Worm (Caenorhabditis elegans): ENCODE measurements around the gene hlh-26.
A peak's percentile ranks its signal among the peaks of the same experiment; 100 is the strongest.

Gene hlh-26

DNA sequence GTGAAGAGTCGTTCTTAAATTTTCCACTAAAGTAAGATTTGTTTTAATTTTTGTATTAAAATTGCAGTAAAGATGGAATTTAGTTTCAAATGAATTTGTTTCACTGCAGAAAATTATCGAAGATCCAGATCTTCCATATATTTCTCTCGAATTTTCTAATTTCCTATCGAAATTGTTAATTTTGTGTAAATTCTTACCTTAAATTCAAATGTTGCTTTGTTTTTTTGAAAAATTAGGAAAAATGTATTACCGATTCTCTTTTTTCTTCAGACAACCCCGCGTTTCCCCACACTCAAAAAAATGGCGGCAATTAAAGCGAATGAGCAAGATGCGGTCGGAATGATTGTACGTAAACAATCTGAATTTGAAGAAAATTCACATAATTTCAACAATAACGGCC lies 16.2 kb upstream of the hlh-26 start, which contains the start of gene C17C3.6:
Gene C17C3.6, plus strand, starts transcription at position 301 of the 400 bp plus-strand sequence.
- no peak for TF ChIP-seq bed-2 (GFP tag; IDR thresholded peaks at IDR 0.05)
- no peak for TF ChIP-seq gei-17 (GFP tag; optimal IDR thresholded peaks at IDR 0.05)
- no peak for TF ChIP-seq athp-1 (tag; optimal IDR thresholded peaks at IDR 0.05)
- TF ChIP-seq Y53G8AR.9 (GFP tag; conservative IDR thresholded peaks at IDR 0.05): no peak
- TF ChIP-seq dpff-1 (tag; optimal IDR thresholded peaks at IDR 0.05): no peak
- no peak for TF ChIP-seq F52B5.7 (tag; optimal IDR thresholded peaks at IDR 0.05)
- no peak for TF ChIP-seq lsy-27 (tag; optimal IDR thresholded peaks at IDR 0.05; ENCODE audit: borderline replicate concordance, insufficient read depth)
- no peak for TF ChIP-seq F55B11.4 (tag; optimal IDR thresholded peaks at IDR 0.05; ENCODE audit: borderline replicate concordance, insufficient read depth)
- TF ChIP-seq ets-4 (GFP tag; optimal IDR thresholded peaks at IDR 0.05): no peak
- TF ChIP-seq snpc-4 (GFP tag; optimal IDR thresholded peaks at IDR 0.05): no peak
- TF ChIP-seq snpc-4 (tag; optimal IDR thresholded peaks at IDR 0.05): no peak
- no peak for TF ChIP-seq Y56A3A.18 (GFP tag; IDR thresholded peaks at IDR 0.05)
- no peak for TF ChIP-seq egl-44 (GFP tag; IDR thresholded peaks at IDR 0.05)
- no peak for TF ChIP-seq hrde-1 (tag; optimal IDR thresholded peaks at IDR 0.05; ENCODE audit: borderline replicate concordance)
- no peak for TF ChIP-seq chd-7 (tag; optimal IDR thresholded peaks at IDR 0.05)
- no peak for TF ChIP-seq nhr-179 (tag; optimal IDR thresholded peaks at IDR 0.05)
- no peak for TF ChIP-seq zfh-2 (GFP tag; conservative IDR thresholded peaks at IDR 0.05)
- no peak for TF ChIP-seq F33H1.4 (GFP tag; IDR thresholded peaks at IDR 0.05)
- TF ChIP-seq egl-18 (GFP tag; IDR thresholded peaks at IDR 0.05): no peak
- TF ChIP-seq F22D6.2 (tag; optimal IDR thresholded peaks at IDR 0.05): no peak
- TF ChIP-seq let-526 (GFP tag; IDR thresholded peaks at IDR 0.05): no peak

DNA sequence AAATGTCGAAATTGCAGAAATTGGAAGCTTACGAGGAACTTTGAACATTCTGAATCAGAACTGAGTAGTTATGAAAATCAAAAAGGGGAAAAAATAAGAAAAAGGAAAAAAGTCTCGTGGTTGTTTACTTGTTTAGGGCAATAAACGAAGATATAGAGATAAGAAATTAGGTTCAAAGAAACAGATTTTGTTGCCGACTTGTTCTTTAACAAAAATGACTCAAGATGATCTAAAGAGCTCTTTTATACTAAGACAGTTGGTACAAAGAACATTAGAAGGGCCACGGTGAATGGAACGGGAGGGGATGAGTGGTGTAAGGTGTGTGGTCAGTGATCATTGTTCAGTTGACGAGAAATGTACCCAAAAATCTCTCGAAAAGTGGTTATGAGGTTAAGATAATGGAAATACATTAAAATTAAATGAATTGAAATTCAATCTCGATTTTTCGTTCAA lies 13.9 kb upstream of the hlh-26 start, which contains the start of gene acdh-2:
Gene acdh-2, minus strand, starts transcription at position 51 of the 453 bp plus-strand sequence.
- TF ChIP-seq F22D6.2 (tag; optimal IDR thresholded peaks at IDR 0.05) (no peak), snpc-4 (GFP tag; optimal IDR thresholded peaks at IDR 0.05) (no peak), snpc-4 (tag; optimal IDR thresholded peaks at IDR 0.05) (peak in 2 of 4 experiments; percentile 3 to 50)

DNA sequence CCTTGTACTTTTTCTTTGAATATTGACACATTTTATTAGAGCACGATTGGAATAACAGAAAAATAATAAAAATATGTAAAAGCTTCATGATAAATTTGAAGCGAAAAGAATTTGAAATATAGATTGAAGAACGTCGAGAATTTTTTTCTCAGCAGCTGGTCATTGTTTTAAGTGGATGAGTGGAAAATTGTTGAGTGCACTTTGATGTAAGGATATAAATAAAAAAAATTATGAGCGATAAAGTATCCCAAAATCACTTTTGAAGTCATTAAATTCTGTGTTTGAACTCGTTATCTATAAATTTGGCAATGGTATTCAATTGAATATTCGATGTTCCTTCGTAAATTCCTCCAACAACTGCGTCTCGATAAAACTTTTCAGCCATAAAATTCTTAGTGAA lies 11.2 kb upstream of the hlh-26 start, which contains the start of gene ins-13:
Gene ins-13, minus strand, starts transcription at position 101 of the 400 bp plus-strand sequence.
- TF ChIP-seq ztf-22 (GFP tag; optimal IDR thresholded peaks at IDR 0.05) (no peak), die-1 (tag; optimal IDR thresholded peaks at IDR 0.05) (no peak), somi-1 (GFP tag; optimal IDR thresholded peaks at IDR 0.05) (no peak), ZK185.1 (tag; optimal IDR thresholded peaks at IDR 0.05; ENCODE audit: poor library complexity, severe bottlenecking) (peak; percentile 29)

DNA sequence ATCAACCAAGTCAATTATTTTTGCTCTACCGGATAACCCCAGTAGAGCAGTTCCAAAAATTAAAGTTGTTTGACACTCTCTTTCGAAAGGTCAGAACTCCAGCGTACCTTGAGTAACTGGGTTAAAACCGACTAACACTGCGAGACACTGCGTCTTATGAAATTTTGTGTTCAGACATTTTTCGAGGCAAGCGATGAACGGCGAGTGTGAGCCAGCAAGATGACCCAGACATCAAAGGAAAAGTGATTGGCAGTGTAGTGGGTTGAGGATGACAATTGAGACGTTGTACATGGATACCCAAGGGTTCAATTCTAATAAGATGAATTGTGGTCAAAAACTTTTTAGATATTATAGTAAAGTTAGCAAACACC lies 10.6 kb upstream of the hlh-26 start:
- peak; percentile 18 for TF ChIP-seq ZK185.1 (tag; optimal IDR thresholded peaks at IDR 0.05; ENCODE audit: poor library complexity, severe bottlenecking)
- TF ChIP-seq C06A6.2 (GFP tag; conservative IDR thresholded peaks at IDR 0.05): peak; percentile 78
- peak; percentile 50 for TF ChIP-seq ceh-27 (GFP tag; optimal IDR thresholded peaks at IDR 0.05)
- TF ChIP-seq snpc-4 (GFP tag; optimal IDR thresholded peaks at IDR 0.05): peak; percentile 93
- peak; percentile 98 to 99 (median 98) for TF ChIP-seq snpc-4 (tag; optimal IDR thresholded peaks at IDR 0.05)
- peak; percentile 11 for TF ChIP-seq nhr-80 (tag; optimal IDR thresholded peaks at IDR 0.05)
- peak; percentile 93 for TF ChIP-seq pbrm-1 (GFP tag; IDR thresholded peaks at IDR 0.05)
- peak; percentile 92 for TF ChIP-seq pha-4 (tag; optimal IDR thresholded peaks at IDR 0.05)
- peak; percentile 25 for TF ChIP-seq F23B12.7 (tag; optimal IDR thresholded peaks at IDR 0.05; ENCODE audit: insufficient read depth)
- no peak for TF ChIP-seq F10E7.11 (tag; optimal IDR thresholded peaks at IDR 0.05)
- TF ChIP-seq hmg-20 (GFP tag; IDR thresholded peaks at IDR 0.05): 0 out of 2 replicates have a peak, but pooled peaks have one; percentile 27
- TF ChIP-seq ets-4 (GFP tag; optimal IDR thresholded peaks at IDR 0.05): peak; percentile 33
- TF ChIP-seq tbp1 (GFP tag; optimal IDR thresholded peaks at IDR 0.05): peak; percentile 74
- TF ChIP-seq K12H6.12 (tag; optimal IDR thresholded peaks at IDR 0.05): no peak
- TF ChIP-seq B0336.3 (GFP tag; IDR thresholded peaks at IDR 0.05): peak; percentile 54; the same call in 1 of the 2 replicates
- peak; percentile 98 for TF ChIP-seq ama-1 (optimal IDR thresholded peaks at IDR 0.05)
- TF ChIP-seq ama-1 (GFP tag; optimal IDR thresholded peaks at IDR 0.05): no peak
- no peak for TF ChIP-seq mel-28 (tag; optimal IDR thresholded peaks at IDR 0.05; ENCODE audit: borderline replicate concordance)
- peak; percentile 62; the same call in 1 of the 2 replicates for TF ChIP-seq K11D2.4 (GFP tag; IDR thresholded peaks at IDR 0.05)
- peak; percentile 49 for TF ChIP-seq attf-3 (GFP tag; conservative IDR thresholded peaks at IDR 0.05)
- no peak for TF ChIP-seq zfh-2 (GFP tag; conservative IDR thresholded peaks at IDR 0.05)
- TF ChIP-seq rec-8 (tag; optimal IDR thresholded peaks at IDR 0.05): no peak
- no peak for TF ChIP-seq hlh-26 (GFP tag; conservative IDR thresholded peaks at IDR 0.05)
